Worm (Caenorhabditis elegans) whole organism, L3 larva: Measurements from ENCODE around the gene T21B6.3.
A peak's percentile ranks its signal among the peaks of the same experiment; 100 is the strongest.

Experiments
- R02D3.7 ChIP-seq: fragments of 150-350 bp; optimal IDR thresholded peaks from 2 replicates; lab custom pipeline; 2014; ENCODE audit warnings: missing biosample characterization, missing genetic modification characterization
- ZK546.5 ChIP-seq: sonication (generic microtip); optimal IDR thresholded peaks from 2 replicates; lab custom pipeline; 2017; ENCODE audit warnings: missing biosample characterization, missing genetic modification characterization
- aly-2 ChIP-seq: fragments of 150-350 bp; optimal IDR thresholded peaks from 2 replicates; lab custom pipeline; 2014; ENCODE audit warnings: missing biosample characterization, missing genetic modification characterization
- ama-1 ChIP-seq: fragments of 150-350 bp; optimal IDR thresholded peaks from 2 replicates; lab custom pipeline; 2018
- ceh-16 ChIP-seq: sonication (generic microtip); optimal IDR thresholded peaks from 2 replicates; lab custom pipeline; 2017; ENCODE audit warnings: missing biosample characterization, missing genetic modification characterization
- ceh-28 ChIP-seq: fragments of 150-350 bp; optimal IDR thresholded peaks from 2 replicates; lab custom pipeline; 2014; ENCODE audit warnings: missing biosample characterization, missing genetic modification reagents, missing genetic modification characterization
- ceh-82 ChIP-seq: fragments of 150-350 bp; optimal IDR thresholded peaks from 2 replicates; lab custom pipeline; 2014; ENCODE audit warnings: missing biosample characterization, missing genetic modification characterization
- daf-12 ChIP-seq: fragments of 150-350 bp; optimal IDR thresholded peaks from 2 replicates; lab custom pipeline; 2014; ENCODE audit warnings: missing biosample characterization, missing genetic modification reagents, missing genetic modification characterization
- egl-27 ChIP-seq: sonication (generic microtip); optimal IDR thresholded peaks from 4 replicates; lab custom pipeline; 2017; ENCODE audit warnings: missing biosample characterization, missing genetic modification reagents, missing genetic modification characterization
- elt-1 ChIP-seq: fragments of 150-350 bp; optimal IDR thresholded peaks from 2 replicates; lab custom pipeline; 2014; ENCODE audit warnings: missing biosample characterization, missing genetic modification characterization
- elt-2 ChIP-seq: sonication (generic microtip); optimal IDR thresholded peaks from 2 replicates; lab custom pipeline; 2016; ENCODE audit warnings: missing genetic modification reagents, mild to moderate bottlenecking, missing genetic modification characterization, missing compliant biosample characterization
- elt-3 ChIP-seq, 3 experiments: fragments of 150-350 bp in 1 of 3; sonication (generic microtip) in 2 of 3; optimal IDR thresholded peaks; 2 replicates in 2 of 3; 4 replicates in 1 of 3; lab custom pipeline; 2014 to 2017; ENCODE audit warnings: missing biosample characterization in 3 of 3, missing genetic modification characterization in 3 of 3
- hmg-11 ChIP-seq: sonication (generic microtip); optimal IDR thresholded peaks from 2 replicates; lab custom pipeline; 2016; ENCODE audit warnings: missing genetic modification characterization, missing compliant biosample characterization
- lin-15B ChIP-seq: fragments of 150-350 bp; optimal IDR thresholded peaks from 2 replicates; lab custom pipeline; 2014; ENCODE audit warnings: missing biosample characterization, missing genetic modification characterization
- lin-39 ChIP-seq: fragments of 150-350 bp; optimal IDR thresholded peaks from 2 replicates; lab custom pipeline; 2018; ENCODE audit warnings: missing biosample characterization, missing genetic modification reagents, missing genetic modification characterization
- lsy-12 ChIP-seq: sonication (generic microtip); optimal IDR thresholded peaks from 2 replicates; lab custom pipeline; 2016; ENCODE audit warnings: mild to moderate bottlenecking, missing genetic modification characterization, missing compliant biosample characterization
- mml-1 ChIP-seq: fragments of 150-350 bp; sonication (generic microtip); optimal IDR thresholded peaks from 3 replicates; lab custom pipeline; 2014; ENCODE audit warnings: missing biosample characterization, missing genetic modification characterization
- nhr-12 ChIP-seq: fragments of 150-350 bp; optimal IDR thresholded peaks from 2 replicates; lab custom pipeline; 2014; ENCODE audit warnings: missing biosample characterization, missing genetic modification characterization
- nhr-23 ChIP-seq: fragments of 150-350 bp; optimal IDR thresholded peaks from 2 replicates; lab custom pipeline; 2014; ENCODE audit warnings: missing biosample characterization, missing genetic modification reagents, missing genetic modification characterization
- nhr-28 ChIP-seq: fragments of 150-350 bp; optimal IDR thresholded peaks from 2 replicates; lab custom pipeline; 2014; ENCODE audit warnings: missing biosample characterization, missing genetic modification characterization
- nhr-43 ChIP-seq: sonication (generic microtip); optimal IDR thresholded peaks from 2 replicates; lab custom pipeline; 2016; ENCODE audit warnings: mild to moderate bottlenecking, missing genetic modification characterization, missing compliant biosample characterization; ENCODE audit not compliant: poor library complexity, severe bottlenecking
- nhr-67 ChIP-seq: fragments of 150-350 bp; optimal IDR thresholded peaks from 2 replicates; lab custom pipeline; 2014; ENCODE audit warnings: missing biosample characterization, missing genetic modification characterization
- nhr-76 ChIP-seq: fragments of 150-350 bp; sonication (generic microtip); optimal IDR thresholded peaks from 5 replicates; lab custom pipeline; 2014; ENCODE audit warnings: missing biosample characterization, missing genetic modification characterization
- pha-4 ChIP-seq: fragments of 150-350 bp; optimal IDR thresholded peaks from 2 replicates; lab custom pipeline; 2014; ENCODE audit warnings: missing biosample characterization, missing genetic modification reagents, missing genetic modification characterization
- sea-2 ChIP-seq: fragments of 150-350 bp; sonication (generic microtip); optimal IDR thresholded peaks from 4 replicates; lab custom pipeline; 2014; ENCODE audit warnings: missing biosample characterization, missing genetic modification reagents, missing genetic modification characterization
- skn-1 ChIP-seq: fragments of 150-350 bp; optimal IDR thresholded peaks from 2 replicates; lab custom pipeline; 2014; ENCODE audit warnings: missing biosample characterization, missing genetic modification characterization
- unc-62 ChIP-seq: fragments of 150-350 bp; sonication (generic microtip); optimal IDR thresholded peaks from 4 replicates; lab custom pipeline; 2014; ENCODE audit warnings: missing biosample characterization, missing genetic modification reagents, missing genetic modification characterization
- zag-1 ChIP-seq: fragments of 150-350 bp; optimal IDR thresholded peaks from 2 replicates; lab custom pipeline; 2014; ENCODE audit warnings: missing biosample characterization, missing genetic modification characterization
- ztf-11 ChIP-seq: fragments of 150-350 bp; optimal IDR thresholded peaks from 2 replicates; lab custom pipeline; 2014; ENCODE audit warnings: missing biosample characterization, missing genetic modification characterization
- ztf-4 ChIP-seq: fragments of 150-350 bp; optimal IDR thresholded peaks from 2 replicates; lab custom pipeline; 2014; ENCODE audit warnings: missing biosample characterization, missing genetic modification characterization

The T21B6.3 gene

ce11 chrX:10928948-10929563 is 19.7 kb downstream of the T21B6.3 start, which contains the start of gene dgn-1:
Gene dgn-1, minus strand, starts transcription at chrX:10928998.
- TF ChIP-seq pha-4 (tag; lab: Kevin White, UChicago): peak; percentile 26
- no peak for TF ChIP-seq elt-3 (tag; optimal IDR thresholded peaks at IDR 0.05; lab: Kevin White, UChicago)
- TF ChIP-seq ZK546.5 (tag; lab: Kevin White, UChicago): no peak
- peak; percentile 56 for TF ChIP-seq elt-2 (tag; lab: Kevin White, UChicago)
- no peak for TF ChIP-seq skn-1
- TF ChIP-seq lsy-12: no peak
- TF ChIP-seq, all 47 proteins: peak for 2

ce11 chrX:10927136-10927535 is 21.6 kb downstream of the T21B6.3 start:
- no peak for TF ChIP-seq skn-1
- TF ChIP-seq sea-2: no peak
- no peak for TF ChIP-seq ztf-11

ce11 chrX:10924031-10924430 is 24.7 kb downstream of the T21B6.3 start:
- TF ChIP-seq ztf-11: no peak
- no peak for TF ChIP-seq unc-62 (GFP tag; lab: Kevin White, UChicago)
- no peak for TF ChIP-seq ama-1
- no peak for TF ChIP-seq mml-1 (tag; lab: Kevin White, UChicago)
- no peak for TF ChIP-seq ztf-4 (tag; lab: Kevin White, UChicago)
- no peak for TF ChIP-seq lin-39 (tag; lab: Kevin White, UChicago)
- TF ChIP-seq lin-15B (tag; lab: Kevin White, UChicago): no peak
- no peak for TF ChIP-seq sea-2
- TF ChIP-seq ceh-16 (tag; lab: Kevin White, UChicago): no peak
- TF ChIP-seq egl-27: no peak
- no peak for TF ChIP-seq zag-1
- no peak for TF ChIP-seq elt-1 (tag; lab: Kevin White, UChicago)
- no peak for TF ChIP-seq aly-2 (tag; lab: Kevin White, UChicago)
- TF ChIP-seq nhr-76 (tag; lab: Kevin White, UChicago): no peak
- TF ChIP-seq nhr-43 (tag; lab: Kevin White, UChicago): no peak
- no peak for TF ChIP-seq nhr-12 (tag; lab: Kevin White, UChicago)
- TF ChIP-seq daf-12 (tag; lab: Kevin White, UChicago): no peak
- TF ChIP-seq hmg-11: no peak

ce11 chrX:10919613-10920012 is 29.1 kb downstream of the T21B6.3 start, which contains the start of gene nstp-9:
Gene nstp-9, minus strand, starts transcription at chrX:10919713.
- no peak for TF ChIP-seq nhr-23 (tag; lab: Kevin White, UChicago)
- TF ChIP-seq sea-2: no peak
- TF ChIP-seq nhr-28 (tag; lab: Kevin White, UChicago): no peak
- TF ChIP-seq nhr-76 (tag; lab: Kevin White, UChicago): no peak
- TF ChIP-seq nhr-67 (tag; lab: Kevin White, UChicago): no peak
- TF ChIP-seq ztf-11: no peak
- no peak for TF ChIP-seq R02D3.7 (tag; lab: Kevin White, UChicago)

- no peak for TF ChIP-seq nhr-76 (tag; lab: Kevin White, UChicago)
- no peak for TF ChIP-seq lin-15B (tag; lab: Kevin White, UChicago)
- TF ChIP-seq nhr-12 (tag; lab: Kevin White, UChicago): no peak
- TF ChIP-seq elt-3 (tag; optimal IDR thresholded peaks at IDR 0.05; lab: Kevin White, UChicago): no peak
- TF ChIP-seq ZK546.5 (tag; lab: Kevin White, UChicago): no peak
- peak; percentile 44 for TF ChIP-seq elt-2 (tag; lab: Kevin White, UChicago)
- no peak for TF ChIP-seq aly-2 (tag; lab: Kevin White, UChicago)
- TF ChIP-seq pha-4 (tag; lab: Kevin White, UChicago): peak; percentile 55
- TF ChIP-seq ceh-82 (tag; lab: Kevin White, UChicago): no peak
- TF ChIP-seq ceh-16 (tag; lab: Kevin White, UChicago): no peak
Observed at ce11 chrX:10916194-10916593, 32.6 kb downstream of the T21B6.3 start.

- TF ChIP-seq daf-12 (tag; lab: Kevin White, UChicago) (no peak), elt-2 (tag; lab: Kevin White, UChicago) (peak; percentile 61), nhr-43 (tag; lab: Kevin White, UChicago) (no peak), nhr-76 (tag; lab: Kevin White, UChicago) (no peak), ceh-28 (tag; lab: Kevin White, UChicago) (no peak)
Observed at ce11 chrX:10914421-10915277, 34.1 kb downstream of the T21B6.3 start.
